Fruit fly (Drosophila melanogaster) whole organism, pupa: Measurements from ENCODE around the gene Snm1.

Experiments
- CG12605 ChIP-seq: fragments of 200-800 bp; sonication (Bioruptor generic); IDR thresholded peaks from 2 replicates; pipeline ENCODE4 v1.3.6; 2022; ENCODE audit warnings: missing biosample characterization, missing genetic modification characterization
- CG13204 ChIP-seq: fragments of 200-800 bp; sonication (Bioruptor generic); optimal IDR thresholded peaks from 2 replicates; lab custom pipeline; 2018; ENCODE audit warnings: missing biosample characterization, mild to moderate bottlenecking, missing genetic modification characterization, moderate library complexity
- CG14655 ChIP-seq: fragments of 200-800 bp; sonication (Bioruptor generic); optimal IDR thresholded peaks from 3 replicates; lab custom pipeline; 2017; ENCODE audit warnings: mild to moderate bottlenecking, missing biosample characterization, missing genetic modification reagents, missing genetic modification characterization
- CG15710 ChIP-seq: fragments of 200-800 bp; sonication (Bioruptor generic); optimal IDR thresholded peaks from 2 replicates; lab custom pipeline; 2018; ENCODE audit warnings: missing biosample characterization, mild to moderate bottlenecking, missing genetic modification characterization, moderate library complexity
- CG17806 ChIP-seq: fragments of 200-800 bp; sonication (Bioruptor generic); optimal IDR thresholded peaks from 2 replicates; lab custom pipeline; 2018; ENCODE audit warnings: missing biosample characterization, mild to moderate bottlenecking, missing genetic modification characterization, moderate library complexity
- CG32121 ChIP-seq: fragments of 200-800 bp; sonication (Bioruptor generic); IDR thresholded peaks from 2 replicates; pipeline ENCODE4 v1.3.6; 2022; ENCODE audit warnings: missing biosample characterization, missing genetic modification characterization
- CG34367 ChIP-seq: fragments of 200-800 bp; sonication (Bioruptor generic); optimal IDR thresholded peaks from 2 replicates; lab custom pipeline; 2018; ENCODE audit warnings: missing biosample characterization, mild to moderate bottlenecking, missing genetic modification characterization
- CG4496 ChIP-seq: fragments of 200-800 bp; sonication (Bioruptor generic); IDR thresholded peaks from 3 replicates; pipeline ENCODE4 v1.3.6; 2022; ENCODE audit warnings: missing biosample characterization, missing genetic modification characterization
- CG9948 ChIP-seq: fragments of 200-800 bp; sonication (Bioruptor generic); optimal IDR thresholded peaks from 2 replicates; lab custom pipeline; 2018; ENCODE audit warnings: missing biosample characterization, mild to moderate bottlenecking, missing genetic modification characterization, moderate library complexity
- D1 ChIP-seq: fragments of 200-800 bp; sonication (Bioruptor generic); optimal IDR thresholded peaks from 2 replicates; lab custom pipeline; 2018; ENCODE audit warnings: missing biosample characterization, mild to moderate bottlenecking, missing genetic modification characterization, moderate library complexity
- EcR ChIP-seq: fragments of 200-800 bp; sonication (Bioruptor generic); optimal IDR thresholded peaks from 3 replicates; lab custom pipeline; 2019; ENCODE audit warnings: missing biosample characterization, missing genetic modification characterization, mild to moderate bottlenecking, moderate library complexity, missing genetic modification reagents
- Ets98B ChIP-seq: fragments of 200-800 bp; sonication (Bioruptor generic); IDR thresholded peaks from 2 replicates; pipeline ENCODE4 v1.3.6; 2022; ENCODE audit warnings: missing biosample characterization, missing genetic modification characterization
- Snoo ChIP-seq: fragments of 200-800 bp; sonication (Bioruptor generic); optimal IDR thresholded peaks from 3 replicates; lab custom pipeline; 2017; ENCODE audit warnings: missing biosample characterization, mild to moderate bottlenecking, missing genetic modification characterization, inconsistent platforms

dm6 chr3R:5571756-5572155 is 16.9 kb downstream of the Snm1 start:
- no peak for TF ChIP-seq CG14655
- no peak for TF ChIP-seq CG17806 (tag; lab: Kevin White, UChicago)
- no peak for TF ChIP-seq CG9948 (tag; lab: Kevin White, UChicago)
- no peak for TF ChIP-seq Snoo (tag; lab: Kevin White, UChicago)
- TF ChIP-seq CG34367 (tag; lab: Kevin White, UChicago): no peak
- no peak for TF ChIP-seq Ets98B (GFP tag; lab: Robert Waterston, UW)
- TF ChIP-seq D1: no peak
- TF ChIP-seq CG12605 (GFP tag; lab: Robert Waterston, UW): no peak
- no peak for TF ChIP-seq CG32121 (GFP tag; lab: Robert Waterston, UW)
- TF ChIP-seq EcR (GFP tag; lab: Kevin White, UChicago): peak; percentile 43
- TF ChIP-seq CG13204 (GFP tag; lab: Kevin White, UChicago): no peak
- TF ChIP-seq CG4496: no peak
- TF ChIP-seq CG15710: no peak
